Fruit fly (Drosophila melanogaster) whole organism, wandering third instar larva: ENCODE results near the gene CG8861.

Experiments
- Abd-B ChIP-seq: fragments of >200 bp; optimal IDR thresholded peaks from 2 replicates; lab custom pipeline; 2017; ENCODE audit warnings: missing biosample characterization, missing genetic modification characterization
- CG32264 ChIP-seq: fragments of 200-800 bp; sonication (Bioruptor generic); optimal IDR thresholded peaks from 2 replicates; lab custom pipeline; 2016; ENCODE audit warnings: missing biosample characterization, missing genetic modification characterization
- CG9705 ChIP-seq: fragments of 200-800 bp; sonication (Bioruptor generic); optimal IDR thresholded peaks from 2 replicates; lab custom pipeline; 2018; ENCODE audit warnings: missing biosample characterization, mild to moderate bottlenecking, missing genetic modification characterization
- CrebA ChIP-seq: fragments of 200-800 bp; sonication (Bioruptor generic); optimal IDR thresholded peaks from 2 replicates; lab custom pipeline; 2016; ENCODE audit warnings: missing biosample characterization, mild to moderate bottlenecking, missing genetic modification characterization, borderline replicate concordance
- Dfd ChIP-seq: fragments of >200 bp; optimal IDR thresholded peaks from 2 replicates; lab custom pipeline; 2017; ENCODE audit warnings: missing biosample characterization, missing genetic modification characterization
- Dif ChIP-seq: fragments of 200-275, 200-300 bp; sonication (Bioruptor generic); optimal IDR thresholded peaks from 2 replicates; lab custom pipeline; 2018; ENCODE audit warnings: missing biosample characterization, missing genetic modification characterization; ENCODE audit not compliant: partially characterized antibody
- GATAd ChIP-seq: sonication (Bioruptor generic); optimal IDR thresholded peaks from 2 replicates; lab custom pipeline; 2016; ENCODE audit warnings: missing biosample characterization, missing genetic modification characterization
- HLH106 ChIP-seq: fragments of 200-800 bp; optimal IDR thresholded peaks from 3 replicates; lab custom pipeline; 2019; ENCODE audit warnings: missing biosample characterization, mild to moderate bottlenecking, missing genetic modification characterization, moderate library complexity
- Hnf4 ChIP-seq: fragments of 200-800 bp; sonication (Bioruptor generic); optimal IDR thresholded peaks from 2 replicates; lab custom pipeline; 2016; ENCODE audit warnings: missing biosample characterization, mild to moderate bottlenecking, missing genetic modification characterization
- Hr78 ChIP-seq: fragments of >200 bp; optimal IDR thresholded peaks from 2 replicates; lab custom pipeline; 2017; ENCODE audit warnings: missing biosample characterization, missing genetic modification characterization
- Hr83 ChIP-seq: fragments of 200-300 bp; sonication (Bioruptor generic); optimal IDR thresholded peaks from 2 replicates; lab custom pipeline; 2016; ENCODE audit warnings: missing biosample characterization, mild to moderate bottlenecking, missing genetic modification characterization, moderate library complexity; ENCODE audit not compliant: poor library complexity, severe bottlenecking
- Jra ChIP-seq: sonication (Bioruptor generic); optimal IDR thresholded peaks from 2 replicates; lab custom pipeline; 2016; ENCODE audit warnings: missing biosample characterization, missing genetic modification characterization
- Mio ChIP-seq: sonication (Bioruptor generic); optimal IDR thresholded peaks from 2 replicates; lab custom pipeline; 2016; ENCODE audit warnings: missing biosample characterization, missing genetic modification characterization
- Myc ChIP-seq: fragments of >200 bp; optimal IDR thresholded peaks from 2 replicates; lab custom pipeline; 2017
- N ChIP-seq: fragments of >200 bp; optimal IDR thresholded peaks from 2 replicates; lab custom pipeline; 2018; ENCODE audit warnings: missing biosample characterization, missing external identifiers, missing genetic modification characterization
- OdsH ChIP-seq: fragments of 200-800 bp; sonication (Bioruptor generic); optimal IDR thresholded peaks from 2 replicates; lab custom pipeline; 2016; ENCODE audit warnings: missing biosample characterization, mild to moderate bottlenecking, missing genetic modification characterization
- Rel ChIP-seq, 2 experiments: fragments of 200-800 bp; sonication (Bioruptor generic) in 1 of 2; optimal IDR thresholded peaks; 2 replicates in 1 of 2; 3 replicates in 1 of 2; lab custom pipeline; 2016 to 2019; ENCODE audit warnings: mild to moderate bottlenecking in 2 of 2, missing biosample characterization in 2 of 2, missing genetic modification characterization in 2 of 2, moderate library complexity in 1 of 2
- Sp1 ChIP-seq: fragments of 200-800 bp; sonication (Bioruptor generic); optimal IDR thresholded peaks from 3 replicates; lab custom pipeline; 2019; ENCODE audit warnings: missing biosample characterization, mild to moderate bottlenecking, missing genetic modification characterization, moderate library complexity
- Vsx2 ChIP-seq: fragments of 200-300, 225-300 bp; sonication (Bioruptor generic); optimal IDR thresholded peaks from 2 replicates; lab custom pipeline; 2018; ENCODE audit warnings: missing biosample characterization, missing genetic modification characterization; ENCODE audit not compliant: partially characterized antibody
- br ChIP-seq: fragments of 200-800 bp; sonication (Bioruptor generic); optimal IDR thresholded peaks from 2 replicates; lab custom pipeline; 2016; ENCODE audit warnings: missing biosample characterization, missing genetic modification characterization
- brk ChIP-seq: fragments of 200-800 bp; sonication (Bioruptor generic); optimal IDR thresholded peaks from 2 replicates; lab custom pipeline; 2016; ENCODE audit warnings: missing biosample characterization, mild to moderate bottlenecking, missing genetic modification characterization
- dl ChIP-seq, 2 experiments: fragments of 175-275, 200-275 bp in 1 of 2; fragments of 200-275 bp in 1 of 2; sonication (Bioruptor generic); optimal IDR thresholded peaks; lab custom pipeline; 2018; ENCODE audit warnings: mild to moderate bottlenecking in 2 of 2, missing biosample characterization in 2 of 2, missing genetic modification characterization in 2 of 2, moderate library complexity in 2 of 2; ENCODE audit not compliant: partially characterized antibody in 2 of 2, insufficient read depth in 1 of 2
- dmrt93B ChIP-seq: fragments of 200-800 bp; sonication (Bioruptor generic); optimal IDR thresholded peaks from 2 replicates; lab custom pipeline; 2018; ENCODE audit warnings: missing biosample characterization, mild to moderate bottlenecking, missing genetic modification characterization
- dsf ChIP-seq: sonication (Bioruptor generic); optimal IDR thresholded peaks from 2 replicates; lab custom pipeline; 2016; ENCODE audit warnings: missing biosample characterization, missing genetic modification characterization, borderline replicate concordance
- ey ChIP-seq: fragments of 200-800 bp; sonication (Bioruptor generic); optimal IDR thresholded peaks from 2 replicates; lab custom pipeline; 2016; ENCODE audit warnings: missing biosample characterization, missing genetic modification characterization
- foxo ChIP-seq, 2 experiments: fragments of 200-800 bp; sonication (Bioruptor generic); optimal IDR thresholded peaks; 2 replicates in 1 of 2; 3 replicates in 1 of 2; lab custom pipeline; 2016 to 2017; ENCODE audit warnings: missing biosample characterization in 2 of 2, missing genetic modification characterization in 2 of 2
- fru ChIP-seq: fragments of 200-800 bp; sonication (Bioruptor generic); optimal IDR thresholded peaks from 3 replicates; lab custom pipeline; 2016; ENCODE audit warnings: missing biosample characterization, mild to moderate bottlenecking, missing genetic modification characterization
- h ChIP-seq: fragments of 200-800 bp; sonication (Bioruptor generic); optimal IDR thresholded peaks from 3 replicates; lab custom pipeline; 2016; ENCODE audit warnings: missing biosample characterization, mild to moderate bottlenecking, missing genetic modification characterization
- jim ChIP-seq: fragments of 175-275, 200-325 bp; sonication (Bioruptor generic); optimal IDR thresholded peaks from 2 replicates; lab custom pipeline; 2016; ENCODE audit warnings: missing biosample characterization, mild to moderate bottlenecking, missing genetic modification characterization
- lola ChIP-seq: fragments of >200 bp; optimal IDR thresholded peaks from 2 replicates; lab custom pipeline; 2017; ENCODE audit warnings: missing biosample characterization, missing genetic modification characterization
- pan ChIP-seq: fragments of >200 bp; optimal IDR thresholded peaks from 2 replicates; lab custom pipeline; 2017
- psq ChIP-seq: fragments of 200-800 bp; sonication (Bioruptor generic); optimal IDR thresholded peaks from 3 replicates; lab custom pipeline; 2017; ENCODE audit warnings: missing biosample characterization, mild to moderate bottlenecking, missing genetic modification characterization, moderate library complexity
- rgr ChIP-seq: fragments of 200-800 bp; sonication (Bioruptor generic); optimal IDR thresholded peaks from 3 replicates; lab custom pipeline; 2016; ENCODE audit warnings: missing biosample characterization, mild to moderate bottlenecking, missing genetic modification characterization
- sage ChIP-seq: fragments of 200-800 bp; sonication (Bioruptor generic); optimal IDR thresholded peaks from 2 replicates; lab custom pipeline; 2016; ENCODE audit warnings: missing biosample characterization, mild to moderate bottlenecking, missing genetic modification characterization
- sv ChIP-seq: fragments of 200-800 bp; sonication (Bioruptor generic); optimal IDR thresholded peaks from 3 replicates; lab custom pipeline; 2016; ENCODE audit warnings: missing biosample characterization, missing genetic modification characterization
- tai ChIP-seq: sonication (Bioruptor generic); optimal IDR thresholded peaks from 2 replicates; lab custom pipeline; 2016; ENCODE audit warnings: missing biosample characterization, missing genetic modification characterization
- usp ChIP-seq: fragments of >200 bp; optimal IDR thresholded peaks from 2 replicates; lab custom pipeline; 2017; ENCODE audit warnings: missing biosample characterization, missing genetic modification characterization
- woc ChIP-seq: sonication (Bioruptor generic); optimal IDR thresholded peaks from 2 replicates; lab custom pipeline; 2016; ENCODE audit warnings: missing biosample characterization, mild to moderate bottlenecking, missing genetic modification characterization

The CG8861 gene

DNA sequence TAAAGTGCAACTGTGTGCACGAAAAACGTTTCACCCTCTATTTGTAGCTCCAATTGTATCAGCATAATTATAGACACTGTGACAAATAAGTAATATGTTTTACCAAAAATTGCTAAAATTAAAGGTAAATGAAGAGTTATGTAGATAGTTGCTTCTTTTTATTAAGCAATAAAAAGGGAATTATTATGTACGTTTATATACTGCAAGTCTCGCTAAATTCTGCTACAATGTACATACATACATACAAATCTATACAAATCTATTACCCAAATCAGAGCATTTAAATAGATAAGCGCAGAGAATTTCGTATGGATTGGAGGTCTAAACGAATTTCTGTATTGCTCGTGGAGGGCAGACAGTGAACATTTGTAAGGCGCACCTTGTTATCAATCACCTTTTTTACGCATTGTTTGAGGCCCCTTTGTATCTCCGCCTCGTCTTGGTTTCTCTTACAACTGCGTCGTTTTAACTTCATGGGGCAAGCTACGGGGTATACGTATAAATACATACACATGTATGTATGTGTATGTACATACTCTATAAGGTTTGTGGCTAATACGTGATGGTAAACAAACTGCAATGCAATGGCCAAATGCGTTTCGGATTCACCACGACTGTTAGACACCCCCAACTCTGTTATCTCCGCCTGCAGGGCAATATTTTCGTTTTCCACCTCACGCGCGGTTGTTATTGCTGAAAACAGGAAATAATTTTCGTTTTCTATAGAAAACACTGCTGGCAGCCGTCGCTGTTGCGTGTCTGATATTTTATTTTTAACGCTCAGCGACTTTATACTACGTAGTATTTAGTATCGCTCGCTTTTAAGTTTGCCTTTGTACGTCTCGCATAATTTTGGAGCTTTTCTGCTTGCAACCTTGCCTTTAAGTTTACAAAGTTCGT lies 11.1 kb upstream of the CG8861 start:
- TF ChIP-seq h (GFP tag; lab: Kevin White, UChicago) (peak; percentile 73), sv (GFP tag; lab: Kevin White, UChicago) (no peak), N (GFP tag; lab: Kevin White, UChicago) (no peak), woc (GFP tag; lab: Kevin White, UChicago) (peak; percentile 63), lola (GFP tag; lab: Kevin White, UChicago) (no peak), rgr (GFP tag; lab: Kevin White, UChicago) (peak; percentile 51), Hr78 (no peak), OdsH (GFP tag; lab: Kevin White, UChicago) (peak; percentile 75), psq (peak; percentile 87), dmrt93B (GFP tag; lab: Kevin White, UChicago) (peak; percentile 20), Dfd (no peak), brk (no peak), Vsx2 (GFP tag; lab: Kevin White, UChicago) (no peak), Jra (GFP tag; lab: Kevin White, UChicago) (peak; percentile 57), GATAd (GFP tag; lab: Kevin White, UChicago) (no peak), CrebA (no peak), Mio (GFP tag; lab: Kevin White, UChicago) (no peak), Hr83 (GFP tag; lab: Kevin White, UChicago) (peak; percentile 13), Hnf4 (GFP tag; lab: Kevin White, UChicago) (peak; percentile 26), CG32264 (GFP tag; lab: Kevin White, UChicago) (no peak), jim (GFP tag; lab: Kevin White, UChicago) (no peak), ey (GFP tag; lab: Kevin White, UChicago) (peak; percentile 71), dl (GFP tag; optimal IDR thresholded peaks at IDR 0.05; lab: Kevin White, UChicago; ENCODE audit: insufficient read depth in 1 of 2, partially characterized antibody in 2 of 2) (peak in 1 of 2 experiments; percentile 36), sage (GFP tag; lab: Kevin White, UChicago) (no peak), Myc (lab: Kevin White, UChicago) (no peak), br (GFP tag; lab: Kevin White, UChicago) (peak; percentile 20), dsf (GFP tag; lab: Kevin White, UChicago) (no peak), usp (GFP tag; lab: Kevin White, UChicago) (no peak), CG9705 (GFP tag; lab: Kevin White, UChicago) (no peak), Rel (GFP tag; optimal IDR thresholded peaks at IDR 0.05; lab: Kevin White, UChicago) (no peak), Rel (tag; optimal IDR thresholded peaks at IDR 0.05; lab: Kevin White, UChicago) (no peak), Sp1 (GFP tag; lab: Kevin White, UChicago) (peak; percentile 32), Dif (GFP tag; lab: Kevin White, UChicago) (no peak), Abd-B (no peak), tai (GFP tag; lab: Kevin White, UChicago) (peak; percentile 12), pan (lab: Kevin White, UChicago) (no peak), foxo (GFP tag; optimal IDR thresholded peaks at IDR 0.05; lab: Kevin White, UChicago) (peak in 1 of 2 experiments; percentile 65), HLH106 (tag; lab: Kevin White, UChicago) (peak; percentile 58), fru (GFP tag; lab: Kevin White, UChicago) (peak; percentile 67)
- TF ChIP-seq, all 38 proteins: peak for 17

DNA sequence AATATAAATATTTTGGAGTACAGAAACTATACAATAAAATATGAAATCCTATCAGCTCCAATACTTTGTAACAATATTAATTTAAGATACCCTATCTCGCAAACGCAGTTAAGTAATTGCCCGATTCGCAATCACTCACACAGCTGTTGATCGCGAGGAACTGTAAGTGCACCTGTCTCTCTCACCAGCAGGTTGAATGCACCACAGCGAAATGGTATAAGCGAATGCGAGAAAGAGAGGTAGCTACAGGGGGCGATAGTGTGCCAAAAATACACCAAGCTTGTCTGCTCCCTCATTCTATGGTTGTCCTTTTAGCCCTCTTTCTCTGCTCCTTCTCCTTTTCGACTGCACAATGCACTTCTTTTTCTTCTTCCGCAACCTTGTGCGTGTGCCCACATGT lies 10.5 kb upstream of the CG8861 start:
- peak; percentile 95 for TF ChIP-seq psq
- TF ChIP-seq Hr83 (GFP tag; lab: Kevin White, UChicago) = peak; percentile 72
- peak; percentile 39 for TF ChIP-seq Dif (GFP tag; lab: Kevin White, UChicago)
- TF ChIP-seq Abd-B = no peak
- no peak for TF ChIP-seq sv (GFP tag; lab: Kevin White, UChicago)
- TF ChIP-seq sage (GFP tag; lab: Kevin White, UChicago) = peak; percentile 62
- TF ChIP-seq Vsx2 (GFP tag; lab: Kevin White, UChicago) = peak; percentile 60
- TF ChIP-seq, all 38 proteins: peak for 5
